Worm (Caenorhabditis elegans) whole organism, L1 larva: ENCODE measurements around the gene acs-7.

Experiments used
- ama-1 ChIP-seq: fragments of 150-350 bp; optimal IDR thresholded peaks from 2 replicates; lab custom pipeline; 2014
- elt-2 ChIP-seq: sonication (generic microtip); optimal IDR thresholded peaks from 2 replicates; lab custom pipeline; 2016; ENCODE audit warnings: missing genetic modification characterization, mild to moderate bottlenecking, inconsistent platforms, missing compliant biosample characterization, missing genetic modification reagents
- ets-5 ChIP-seq: fragments of 200-800 bp; sonication (Bioruptor generic); IDR thresholded peaks from 2 replicates; pipeline ENCODE4 v1.3.6; 2022; ENCODE audit warnings: missing genetic modification characterization, missing compliant biosample characterization
- lir-3 ChIP-seq: sonication (generic microtip); optimal IDR thresholded peaks from 2 replicates; lab custom pipeline; 2016; ENCODE audit warnings: mild to moderate bottlenecking, missing genetic modification characterization, moderate library complexity, missing compliant biosample characterization; ENCODE audit not compliant: poor library complexity
- nhr-28 ChIP-seq: fragments of 150-350 bp; optimal IDR thresholded peaks from 2 replicates; lab custom pipeline; 2014; ENCODE audit warnings: missing biosample characterization, missing genetic modification characterization
- snpc-4 ChIP-seq: fragments of 150-350 bp; optimal IDR thresholded peaks from 2 replicates; lab custom pipeline; 2014; ENCODE audit warnings: missing biosample characterization, missing genetic modification characterization
- sox-4 ChIP-seq: sonication (generic microtip); optimal IDR thresholded peaks from 2 replicates; lab custom pipeline; 2016; ENCODE audit warnings: missing genetic modification characterization, missing compliant biosample characterization
- sptf-1 ChIP-seq: fragments of 150-350 bp; optimal IDR thresholded peaks from 2 replicates; lab custom pipeline; 2014; ENCODE audit warnings: missing biosample characterization, missing genetic modification characterization
- unc-62 ChIP-seq: fragments of 150-350 bp; optimal IDR thresholded peaks from 2 replicates; lab custom pipeline; 2014; ENCODE audit warnings: missing biosample characterization, missing genetic modification reagents, missing genetic modification characterization
- zag-1 ChIP-seq: fragments of 150-350 bp; optimal IDR thresholded peaks from 2 replicates; lab custom pipeline; 2014; ENCODE audit warnings: missing biosample characterization, missing genetic modification characterization
- zip-4 ChIP-seq: fragments of 200-800 bp; sonication (Bioruptor generic); optimal IDR thresholded peaks from 2 replicates; lab custom pipeline; 2018; ENCODE audit warnings: mild to moderate bottlenecking, missing genetic modification characterization, moderate library complexity, missing compliant biosample characterization

DNA sequence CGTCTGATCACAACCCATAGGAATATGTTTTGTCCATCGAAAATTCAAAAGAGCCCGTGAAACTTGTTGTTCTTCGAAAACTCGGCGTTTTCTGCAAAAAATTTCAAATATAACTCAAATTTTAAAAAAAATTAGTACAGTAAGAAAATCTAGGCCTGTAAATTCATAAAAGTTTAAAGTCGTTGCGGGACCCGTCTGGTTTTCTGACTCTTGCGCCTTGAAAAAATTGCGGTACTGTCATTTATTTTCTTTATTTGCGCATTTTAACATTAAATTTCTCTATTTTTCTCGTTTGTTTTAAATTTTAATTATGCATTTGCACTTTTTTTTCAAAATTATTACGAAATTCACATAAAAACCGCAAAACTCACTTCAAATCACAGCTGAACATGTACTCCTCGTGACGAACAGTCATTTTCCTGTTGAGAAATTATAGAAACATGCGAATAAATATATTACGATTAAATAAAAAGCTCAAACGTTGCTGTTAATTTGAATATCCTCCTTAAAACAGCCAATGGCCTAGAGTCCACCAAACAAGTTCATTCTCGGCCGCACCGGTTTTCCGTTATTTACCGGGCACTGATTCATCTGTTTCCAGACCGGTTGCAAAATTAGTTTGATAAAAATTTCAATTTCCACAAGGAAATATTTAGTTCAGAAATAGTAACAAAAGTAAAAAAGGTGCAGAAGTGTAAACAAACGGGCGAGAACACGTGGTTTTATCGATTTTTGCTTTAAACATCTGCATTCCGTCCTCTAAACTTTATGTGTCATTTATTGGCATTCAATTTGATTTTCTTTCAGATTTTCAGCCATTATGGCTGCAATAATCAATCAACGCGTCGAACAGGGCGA, 27.5 kb downstream of the acs-7 start, which contains the start of the genes csa-1 and wdfy-2:
- no peak for TF ChIP-seq sox-4
- no peak for TF ChIP-seq nhr-28 (tag; lab: Kevin White, UChicago)
- TF ChIP-seq snpc-4 (tag; lab: Kevin White, UChicago), result no peak
- no peak for TF ChIP-seq unc-62
- no peak for TF ChIP-seq ets-5 (GFP tag; lab: Robert Waterston, UW)
- TF ChIP-seq ama-1, result no peak
- TF ChIP-seq zip-4 (GFP tag; lab: Kevin White, UChicago), result no peak
- no peak for TF ChIP-seq elt-2 (tag; lab: Kevin White, UChicago)
- no peak for TF ChIP-seq lir-3 (tag; lab: Kevin White, UChicago)
- TF ChIP-seq zag-1, result no peak
- no peak for TF ChIP-seq sptf-1 (tag; lab: Kevin White, UChicago)
